Worm (Caenorhabditis elegans) whole organism, early embryonic: Measurements from ENCODE around the gene nhr-271.

ENCODE experiments used
- B0310.2 ChIP-seq: sonication (generic microtip); optimal IDR thresholded peaks from 2 replicates; lab custom pipeline; 2016; ENCODE audit warnings: mild to moderate bottlenecking, missing genetic modification characterization, missing compliant biosample characterization
- ama-1 ChIP-seq: fragments of 150-350 bp; optimal IDR thresholded peaks from 2 replicates; lab custom pipeline; 2014
- ceh-36 ChIP-seq: sonication (generic microtip); optimal IDR thresholded peaks from 2 replicates; lab custom pipeline; 2016; ENCODE audit warnings: missing genetic modification characterization, inconsistent platforms, missing compliant biosample characterization
- ets-7 ChIP-seq: sonication (generic microtip); optimal IDR thresholded peaks from 2 replicates; lab custom pipeline; 2016; ENCODE audit warnings: missing genotype, missing genetic modification characterization, missing compliant biosample characterization
- flt-1 ChIP-seq: fragments of 200-800 bp; sonication (Bioruptor generic); IDR thresholded peaks from 2 replicates; pipeline ENCODE4 v1.3.6; 2022; ENCODE audit warnings: missing genetic modification characterization, missing compliant biosample characterization
- hmbx-1 ChIP-seq: sonication (generic microtip); optimal IDR thresholded peaks from 2 replicates; lab custom pipeline; 2016; ENCODE audit warnings: mild to moderate bottlenecking, missing genetic modification characterization, missing compliant biosample characterization
- pes-1 ChIP-seq: fragments of 200-800 bp; sonication (Bioruptor generic); IDR thresholded peaks from 2 replicates; pipeline ENCODE4 v1.3.6; 2022; ENCODE audit warnings: missing genetic modification reagents, missing genetic modification characterization, missing compliant biosample characterization
- scrt-1 ChIP-seq: fragments of 200-800 bp; sonication (Bioruptor generic); IDR thresholded peaks from 2 replicates; pipeline ENCODE4 v1.3.6; 2022; ENCODE audit warnings: missing genetic modification characterization, missing compliant biosample characterization
- sea-1 ChIP-seq: fragments of 200-800 bp; sonication (Bioruptor generic); conservative IDR thresholded peaks from 2 replicates; pipeline ENCODE4 v1.3.6; 2022; ENCODE audit warnings: missing genetic modification characterization, missing compliant biosample characterization
- tra-4 ChIP-seq: sonication (generic microtip); optimal IDR thresholded peaks from 2 replicates; lab custom pipeline; 2017; ENCODE audit warnings: missing genetic modification characterization, missing compliant biosample characterization

Gene nhr-271

DNA sequence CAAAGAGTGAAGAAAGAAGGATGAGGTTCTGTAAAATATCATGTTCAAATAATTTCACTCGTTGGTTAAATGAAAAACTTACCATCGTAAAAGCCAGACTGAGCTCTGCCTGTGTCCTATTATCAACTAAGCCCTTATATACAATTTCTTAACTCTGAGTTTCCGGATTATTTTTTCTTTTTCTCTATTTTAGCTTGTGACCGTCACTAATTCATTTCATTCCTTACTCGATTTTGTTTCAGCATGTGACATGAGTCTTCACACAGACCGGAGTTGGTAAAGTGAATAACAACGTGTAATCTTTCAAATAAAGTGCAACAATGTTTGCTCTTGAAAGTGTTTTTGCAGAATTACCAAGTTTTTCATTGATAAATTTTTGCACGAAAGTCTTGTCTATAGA is 46.3 kb downstream of the nhr-271 start, which contains the start of gene cpr-2:
TSS of gene cpr-2 (minus strand) at position 101 of the 400 bp plus-strand sequence.
- TF ChIP-seq ceh-36 (tag; lab: Kevin White, UChicago) (no peak), B0310.2 (no peak), scrt-1 (GFP tag; lab: Robert Waterston, UW) (no peak), tra-4 (tag; lab: Kevin White, UChicago) (no peak), ets-7 (tag; lab: Kevin White, UChicago) (no peak), flt-1 (GFP tag; lab: Robert Waterston, UW) (no peak), ama-1 (lab: Kevin White, UChicago) (no peak), sea-1 (GFP tag; lab: Robert Waterston, UW) (no peak), hmbx-1 (tag; lab: Kevin White, UChicago) (no peak), pes-1 (GFP tag; lab: Robert Waterston, UW) (no peak)
